Fruit fly (Drosophila melanogaster) whole organism, embryonic: Measurements from ENCODE around the gene CG3655.

ENCODE experiments used
- ATbp ChIP-seq: fragments of 200-800 bp; sonication (Bioruptor generic); optimal IDR thresholded peaks from 2 replicates; lab custom pipeline; 2017; ENCODE audit warnings: missing biosample characterization, mild to moderate bottlenecking, missing genetic modification characterization, missing genetic modification reagents
- Ada2b ChIP-seq: fragments of 200-800 bp; sonication (Bioruptor generic); IDR thresholded peaks from 2 replicates; pipeline ENCODE4 v1.3.6; 2022; ENCODE audit warnings: missing biosample characterization, missing genetic modification characterization
- Atf6 ChIP-seq: fragments of 200-800 bp; sonication (Bioruptor generic); IDR thresholded peaks from 2 replicates; pipeline ENCODE4 v1.3.6; 2022; ENCODE audit warnings: missing biosample characterization, missing genetic modification characterization
- Awh ChIP-seq: fragments of 200-800 bp; sonication (Bioruptor generic); IDR thresholded peaks from 2 replicates; pipeline ENCODE4, ENCODE4 v1.3.6; 2022; ENCODE audit warnings: missing biosample characterization, missing genetic modification characterization
- Bdp1 ChIP-seq: fragments of 200-800 bp; sonication (Bioruptor generic); optimal IDR thresholded peaks from 3 replicates; lab custom pipeline; 2016; ENCODE audit warnings: missing biosample characterization, missing genetic modification characterization
- CG11723 ChIP-seq: fragments of 200-800 bp; sonication (Bioruptor generic); optimal IDR thresholded peaks from 2 replicates; lab custom pipeline; 2017; ENCODE audit warnings: missing biosample characterization, mild to moderate bottlenecking, missing genetic modification characterization
- CG12659 ChIP-seq: fragments of 200-800 bp; sonication (Bioruptor generic); optimal IDR thresholded peaks from 3 replicates; lab custom pipeline; 2017; ENCODE audit warnings: mild to moderate bottlenecking, missing biosample characterization, missing genetic modification reagents, missing genetic modification characterization
- CG12942 ChIP-seq: fragments of 200-800 bp; sonication (Bioruptor generic); optimal IDR thresholded peaks from 3 replicates; lab custom pipeline; 2016; ENCODE audit warnings: missing biosample characterization, missing genetic modification characterization
- CG13123 ChIP-seq: fragments of 200-800 bp; sonication (Bioruptor generic); optimal IDR thresholded peaks from 2 replicates; lab custom pipeline; 2016; ENCODE audit warnings: missing biosample characterization, missing genetic modification characterization
- CG13296 ChIP-seq: fragments of 200-800 bp; sonication (Bioruptor generic); optimal IDR thresholded peaks from 3 replicates; lab custom pipeline; 2018; ENCODE audit warnings: missing biosample characterization, mild to moderate bottlenecking, missing genetic modification characterization
- CG13775 ChIP-seq: fragments of 200-800 bp; sonication (Bioruptor generic); optimal IDR thresholded peaks from 3 replicates; lab custom pipeline; 2017; ENCODE audit warnings: missing biosample characterization, mild to moderate bottlenecking, missing genetic modification characterization
- CG15514 ChIP-seq: fragments of 200-800 bp; sonication (Bioruptor generic); optimal IDR thresholded peaks from 3 replicates; lab custom pipeline; 2017; ENCODE audit warnings: missing biosample characterization, missing genetic modification characterization, mild to moderate bottlenecking, moderate library complexity, missing genetic modification reagents
- CG30403 ChIP-seq: fragments of 200-800 bp; sonication (Bioruptor generic); optimal IDR thresholded peaks from 3 replicates; lab custom pipeline; 2016; ENCODE audit warnings: missing biosample characterization, missing genetic modification characterization
- CG31224 ChIP-seq: fragments of 200-800 bp; sonication (Bioruptor generic); IDR thresholded peaks from 2 replicates; pipeline ENCODE4 v1.3.6; 2022; ENCODE audit warnings: missing biosample characterization, missing genetic modification characterization
- CG32772 ChIP-seq: fragments of 200-800 bp; sonication (Bioruptor generic); IDR thresholded peaks from 2 replicates; pipeline ENCODE4 v1.3.6; 2022; ENCODE audit warnings: missing biosample characterization, missing genetic modification characterization
- CG33213 ChIP-seq: fragments of 200-800 bp; sonication (Bioruptor generic); optimal IDR thresholded peaks from 3 replicates; lab custom pipeline; 2016; ENCODE audit warnings: missing biosample characterization, missing genetic modification characterization
- CG4820 ChIP-seq: fragments of 200-800 bp; sonication (Bioruptor generic); optimal IDR thresholded peaks from 3 replicates; lab custom pipeline; 2016; ENCODE audit warnings: missing biosample characterization, missing genetic modification characterization
- CG7745 ChIP-seq: fragments of 200-800 bp; sonication (Bioruptor generic); optimal IDR thresholded peaks from 2 replicates; lab custom pipeline; 2018; ENCODE audit warnings: missing biosample characterization, mild to moderate bottlenecking, missing genetic modification characterization, moderate library complexity
- CG9437 ChIP-seq: fragments of 200-800 bp; sonication (Bioruptor generic); optimal IDR thresholded peaks from 2 replicates; lab custom pipeline; 2018; ENCODE audit warnings: missing biosample characterization, mild to moderate bottlenecking, missing genetic modification characterization
- CG9932 ChIP-seq: fragments of 200-800 bp; sonication (Bioruptor generic); IDR thresholded peaks from 2 replicates; pipeline ENCODE4 v1.3.6; 2022; ENCODE audit warnings: missing biosample characterization, missing genetic modification characterization
- D19A ChIP-seq: fragments of 200-800 bp; optimal IDR thresholded peaks from 3 replicates; lab custom pipeline; 2019; ENCODE audit warnings: missing biosample characterization, mild to moderate bottlenecking, missing genetic modification characterization, moderate library complexity
- Dbx ChIP-seq: fragments of 200-800 bp; sonication (Bioruptor generic); IDR thresholded peaks from 3 replicates; pipeline ENCODE4 v1.3.6; 2022; ENCODE audit warnings: missing biosample characterization, missing genetic modification characterization
- Dip2 ChIP-seq: fragments of 200-800 bp; sonication (Bioruptor generic); IDR thresholded peaks from 2 replicates; pipeline ENCODE4 v1.3.6; 2022; ENCODE audit warnings: missing biosample characterization, missing genetic modification characterization
- Hr78 ChIP-seq, 2 experiments: fragments of 200-800 bp in 1 of 2; fragments of >200 bp in 1 of 2; sonication (Bioruptor generic) in 1 of 2; optimal IDR thresholded peaks; 2 replicates each; lab custom pipeline; 2017 to 2019; ENCODE audit warnings: missing biosample characterization in 2 of 2, missing genetic modification characterization in 2 of 2, mild to moderate bottlenecking in 1 of 2, moderate library complexity in 1 of 2
- Mes4 ChIP-seq: fragments of 200-800 bp; sonication (Bioruptor generic); optimal IDR thresholded peaks from 2 replicates; lab custom pipeline; 2016; ENCODE audit warnings: missing biosample characterization, missing genetic modification characterization
- NC2α ChIP-seq: fragments of 200-800 bp; sonication (Bioruptor generic); optimal IDR thresholded peaks from 2 replicates; lab custom pipeline; 2016; ENCODE audit warnings: missing biosample characterization, missing genetic modification characterization
- Nf-YC ChIP-seq: fragments of 200-800 bp; optimal IDR thresholded peaks from 3 replicates; lab custom pipeline; 2019; ENCODE audit warnings: missing biosample characterization, mild to moderate bottlenecking, missing genetic modification characterization, moderate library complexity
- Opbp ChIP-seq: fragments of 200-800 bp; sonication (Bioruptor generic); IDR thresholded peaks from 3 replicates; pipeline ENCODE4 v1.3.6; 2022; ENCODE audit warnings: missing biosample characterization, missing genetic modification characterization; ENCODE audit not compliant: partially characterized antibody
- Stat92E ChIP-seq, 3 experiments: fragments of >200 bp in 2 of 3; fragments of 200-800 bp in 1 of 3; sonication (Bioruptor generic) in 1 of 3; optimal IDR thresholded peaks; 2 replicates each; lab custom pipeline; 2017 to 2019; ENCODE audit warnings: missing biosample characterization in 3 of 3, missing genetic modification characterization in 3 of 3, mild to moderate bottlenecking in 1 of 3, moderate library complexity in 1 of 3
- Taf1 ChIP-seq: fragments of 200-800 bp; sonication (Bioruptor generic); IDR thresholded peaks from 2 replicates; pipeline ENCODE4 v1.3.6; 2022; ENCODE audit warnings: missing biosample characterization, missing genetic modification characterization
- YL-1 ChIP-seq: fragments of 200-800 bp; sonication (Bioruptor generic); optimal IDR thresholded peaks from 3 replicates; lab custom pipeline; 2017; ENCODE audit warnings: missing biosample characterization, mild to moderate bottlenecking, missing genetic modification characterization
- bowl ChIP-seq: fragments of 200-800 bp; sonication (Bioruptor generic); IDR thresholded peaks from 2 replicates; pipeline ENCODE4 v1.3.6; 2022; ENCODE audit warnings: missing biosample characterization, missing genetic modification characterization
- chif ChIP-seq, 2 experiments: fragments of 200-800 bp; sonication (Bioruptor generic); optimal IDR thresholded peaks; 3 replicates each; lab custom pipeline; 2016; ENCODE audit warnings: missing biosample characterization in 2 of 2, missing genetic modification characterization in 2 of 2
- danr ChIP-seq: fragments of 200-800 bp; sonication (Bioruptor generic); IDR thresholded peaks from 2 replicates; pipeline ENCODE4 v1.3.6; 2022; ENCODE audit warnings: missing biosample characterization, missing genetic modification characterization
- dmrt99B ChIP-seq: fragments of 200-800 bp; sonication (Bioruptor generic); optimal IDR thresholded peaks from 2 replicates; lab custom pipeline; 2018; ENCODE audit warnings: missing biosample characterization, mild to moderate bottlenecking, missing genetic modification characterization, moderate library complexity
- fd64A ChIP-seq: fragments of 200-800 bp; sonication (Bioruptor generic); optimal IDR thresholded peaks from 3 replicates; lab custom pipeline; 2018; ENCODE audit warnings: missing biosample characterization, mild to moderate bottlenecking, missing genetic modification characterization
- gcm ChIP-seq: fragments of 200-800 bp; sonication (Bioruptor generic); optimal IDR thresholded peaks from 2 replicates; lab custom pipeline; 2019; ENCODE audit warnings: missing biosample characterization, mild to moderate bottlenecking, missing genetic modification characterization, moderate library complexity
- gro ChIP-seq: fragments of 200-800 bp; sonication (Bioruptor generic); optimal IDR thresholded peaks from 2 replicates; lab custom pipeline; 2016; ENCODE audit warnings: missing biosample characterization, missing genetic modification characterization
- gsb ChIP-seq: fragments of 200-800 bp; sonication (Bioruptor generic); IDR thresholded peaks from 2 replicates; pipeline ENCODE4 v1.3.6; 2022; ENCODE audit warnings: missing biosample characterization, missing genetic modification characterization
- kah ChIP-seq: fragments of 200-800 bp; sonication (Bioruptor generic); optimal IDR thresholded peaks from 2 replicates; lab custom pipeline; 2018; ENCODE audit warnings: missing biosample characterization, mild to moderate bottlenecking, missing genetic modification characterization
- ken ChIP-seq: fragments of 200-800 bp; sonication (Bioruptor generic); IDR thresholded peaks from 3 replicates; pipeline ENCODE4 v1.3.6; 2022; ENCODE audit warnings: missing biosample characterization, missing genetic modification characterization
- lbe ChIP-seq: fragments of 200-800 bp; sonication (Bioruptor generic); optimal IDR thresholded peaks from 2 replicates; lab custom pipeline; 2016; ENCODE audit warnings: missing biosample characterization, mild to moderate bottlenecking, missing genetic modification characterization
- pan ChIP-seq, 4 experiments: fragments of >200 bp in 3 of 4; fragments of 200-800 bp in 1 of 4; sonication (Bioruptor generic) in 1 of 4; optimal IDR thresholded peaks in 3 of 4; IDR thresholded peaks in 1 of 4; 2 replicates each; pipeline versions ENCODE4 v1.3.6 to Lab custom; 2017 to 2022; ENCODE audit warnings: missing biosample characterization in 2 of 4, missing genetic modification characterization in 2 of 4, mixed read lengths in 1 of 4
- pho ChIP-seq: fragments of 200-800 bp; sonication (Bioruptor generic); optimal IDR thresholded peaks from 2 replicates; lab custom pipeline; 2016; ENCODE audit warnings: missing biosample characterization, missing genetic modification characterization
- pita ChIP-seq: fragments of 200-800 bp; sonication (Bioruptor generic); optimal IDR thresholded peaks from 2 replicates; lab custom pipeline; 2017; ENCODE audit warnings: missing biosample characterization, mild to moderate bottlenecking, missing genetic modification characterization
- pzg ChIP-seq: fragments of 200-800 bp; sonication (Bioruptor generic); optimal IDR thresholded peaks from 3 replicates; lab custom pipeline; 2018; ENCODE audit warnings: missing biosample characterization, mild to moderate bottlenecking, missing genetic modification characterization, moderate library complexity
- sc ChIP-seq, 3 experiments: fragments of >200 bp in 2 of 3; fragments of 200-800 bp in 1 of 3; sonication (Bioruptor generic) in 1 of 3; optimal IDR thresholded peaks; 2 replicates in 2 of 3; 3 replicates in 1 of 3; lab custom pipeline; 2017; ENCODE audit warnings: mild to moderate bottlenecking in 1 of 3, missing biosample characterization in 1 of 3, missing genetic modification characterization in 1 of 3, missing genetic modification reagents in 1 of 3
- tio ChIP-seq: fragments of 200-800 bp; sonication (Bioruptor generic); optimal IDR thresholded peaks from 2 replicates; lab custom pipeline; 2017; ENCODE audit warnings: missing biosample characterization, missing genetic modification characterization, inconsistent platforms
- wdn ChIP-seq: fragments of 200-800 bp; sonication (Bioruptor generic); IDR thresholded peaks from 2 replicates; pipeline ENCODE4 v1.3.6; 2022; ENCODE audit warnings: missing biosample characterization, missing genetic modification characterization
- zfh1 ChIP-seq: fragments of 200-800 bp; sonication (Bioruptor generic); IDR thresholded peaks from 3 replicates; pipeline ENCODE4 v1.3.6; 2022; ENCODE audit warnings: missing biosample characterization, missing genetic modification characterization

The CG3655 gene

DNA sequence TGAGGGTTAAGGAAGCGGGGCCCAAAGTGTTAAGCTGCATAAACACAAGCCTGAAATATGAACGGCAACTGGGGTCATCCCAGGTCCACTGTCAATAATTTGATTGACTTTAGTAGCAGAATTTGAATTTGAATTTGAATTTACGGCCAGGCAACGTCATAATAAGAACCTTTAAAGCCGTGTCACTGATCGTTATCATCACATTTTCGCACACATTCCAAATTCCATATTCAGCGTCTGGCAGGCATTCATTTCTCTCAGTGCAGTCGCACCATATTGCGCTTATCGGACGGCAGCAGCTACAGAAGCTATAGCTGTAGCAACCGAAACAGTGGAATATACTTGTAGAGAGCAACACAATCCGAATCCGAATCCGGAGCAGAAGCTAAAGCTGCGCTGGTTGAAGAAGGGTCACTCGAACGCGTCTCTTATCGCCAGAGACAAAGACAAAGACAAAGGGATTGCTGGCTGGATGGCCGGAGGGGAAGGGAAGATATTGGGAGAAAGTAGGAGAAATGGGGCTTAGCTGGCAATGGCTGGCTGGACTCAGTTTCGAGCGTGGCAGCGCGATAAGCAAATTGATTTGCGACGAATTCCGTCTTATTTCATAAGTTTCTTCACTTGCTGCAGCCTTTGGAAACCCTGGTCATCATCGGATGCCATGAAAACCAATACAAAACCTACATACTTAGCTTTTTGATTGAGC, 81.9 kb downstream of the CG3655 start (continued):
- TF ChIP-seq NC2α, result no peak
- TF ChIP-seq CG7745 (tag; lab: Kevin White, UChicago), result no peak
- no peak for TF ChIP-seq Dbx (GFP tag; lab: Robert Waterston, UW)
- no peak for TF ChIP-seq CG12942
- TF ChIP-seq Atf6 (GFP tag; lab: Robert Waterston, UW), result 0 out of 2 replicates have a peak, but pooled peaks have one; percentile 33
- peak; percentile 9 for TF ChIP-seq lbe (GFP tag; lab: Kevin White, UChicago)
- TF ChIP-seq YL-1, result no peak
- peak; percentile 14 for TF ChIP-seq CG15514 (GFP tag; lab: Kevin White, UChicago)
- TF ChIP-seq CG31224, result no peak
- TF ChIP-seq Awh (GFP tag; lab: Robert Waterston, UW), result no peak
- TF ChIP-seq sc (optimal IDR thresholded peaks at IDR 0.05; lab: Kevin White, UChicago), result no peak
- no peak for TF ChIP-seq sc (GFP tag; optimal IDR thresholded peaks at IDR 0.05; lab: Kevin White, UChicago)
- peak; percentile 57 for TF ChIP-seq dmrt99B (tag; lab: Kevin White, UChicago)
- TF ChIP-seq pzg (GFP tag; lab: Kevin White, UChicago), result no peak
- TF ChIP-seq fd64A (GFP tag; lab: Kevin White, UChicago), result no peak
- no peak for TF ChIP-seq CG9437 (GFP tag; lab: Kevin White, UChicago)
- no peak for TF ChIP-seq pita (GFP tag; lab: Kevin White, UChicago)
- no peak for TF ChIP-seq CG33213 (GFP tag; lab: Kevin White, UChicago)
- TF ChIP-seq CG4820 (GFP tag; lab: Kevin White, UChicago), result peak; percentile 26
- TF ChIP-seq Bdp1, result no peak
- no peak for TF ChIP-seq Taf1 (GFP tag; lab: Robert Waterston, UW)
- peak; percentile 47 for TF ChIP-seq ATbp (GFP tag; lab: Kevin White, UChicago)
- TF ChIP-seq Dip2 (GFP tag; lab: Robert Waterston, UW), result no peak
- TF ChIP-seq CG9932 (GFP tag; lab: Robert Waterston, UW), result no peak
- no peak for TF ChIP-seq CG13775 (GFP tag; lab: Kevin White, UChicago)
- TF ChIP-seq chif (GFP tag; optimal IDR thresholded peaks at IDR 0.05; lab: Kevin White, UChicago), result peak in 1 of 2 experiments; percentile 36
- no peak for TF ChIP-seq CG13123 (GFP tag; lab: Kevin White, UChicago)
- peak; percentile 66 for TF ChIP-seq zfh1 (GFP tag; lab: Robert Waterston, UW)
- TF ChIP-seq CG30403 (GFP tag; lab: Kevin White, UChicago), result peak; percentile 50
- TF ChIP-seq Ada2b, result no peak
- TF ChIP-seq kah, result no peak
- peak; percentile 49 for TF ChIP-seq CG32772 (GFP tag; lab: Robert Waterston, UW)
- TF ChIP-seq ken (GFP tag; lab: Robert Waterston, UW), result 0 out of 3 replicates have a peak, but pooled peaks have one; percentile 3
- no peak for TF ChIP-seq Stat92E (GFP tag; optimal IDR thresholded peaks at IDR 0.05; lab: Kevin White, UChicago)
- no peak for TF ChIP-seq tio
- no peak for TF ChIP-seq CG13296 (GFP tag; lab: Kevin White, UChicago)
- TF ChIP-seq gcm, result no peak

DNA sequence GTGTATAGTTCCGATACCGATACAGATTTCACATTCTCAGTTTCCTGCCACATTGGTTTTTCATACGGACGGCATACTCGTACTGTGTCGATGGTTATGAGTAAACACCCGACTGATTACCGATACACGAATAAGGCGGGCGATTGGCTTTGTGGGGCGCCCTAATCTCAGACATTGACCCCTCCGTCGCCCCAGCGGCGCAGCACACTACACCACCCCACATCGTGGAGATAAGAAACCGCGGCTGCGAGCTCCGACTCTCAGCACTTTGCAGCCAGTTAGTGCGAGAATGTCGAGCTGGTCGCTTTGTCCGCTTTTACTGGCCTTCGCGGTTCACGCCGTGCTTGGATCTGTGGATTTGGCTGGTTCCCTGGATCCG, 83.5 kb downstream of the CG3655 start, which contains the start of gene CG14629:
Gene CG14629, plus strand, starts transcription at position 275 of the 379 bp plus-strand sequence.
- TF ChIP-seq CG11723 (no peak), Mes4 (no peak), CG32772 (GFP tag; lab: Robert Waterston, UW) (no peak), gro (GFP tag; lab: Kevin White, UChicago) (no peak), bowl (GFP tag; lab: Robert Waterston, UW) (no peak), pan (optimal IDR thresholded peaks at IDR 0.05; lab: Kevin White, UChicago) (no peak), pan (GFP tag; optimal IDR thresholded peaks at IDR 0.05 in 1 of 2, IDR thresholded peaks at IDR 0.05 in 1 of 2) (no peak), danr (no peak), Opbp (GFP tag; lab: Robert Waterston, UW) (no peak), D19A (tag; lab: Kevin White, UChicago) (no peak), Hr78 (GFP tag; optimal IDR thresholded peaks at IDR 0.05; lab: Kevin White, UChicago) (peak in 1 of 2 experiments; percentile 81), CG12659 (GFP tag; lab: Kevin White, UChicago) (no peak), wdn (GFP tag; lab: Robert Waterston, UW) (no peak), CG15514 (GFP tag; lab: Kevin White, UChicago) (peak; percentile 8), Nf-YC (tag; lab: Kevin White, UChicago) (no peak), pho (no peak), gsb (no peak)
